Fruit fly (Drosophila melanogaster): ENCODE data around the gene CG2187.

Gene CG2187

dm6 chr3R:31706142-31706894 is 52.1 kb downstream of the CG2187 start:
- TF ChIP-seq sv (GFP tag; optimal IDR thresholded peaks at IDR 0.05), result no peak
- TF ChIP-seq CG9705 (GFP tag; optimal IDR thresholded peaks at IDR 0.05), result no peak
- no peak for TF ChIP-seq Rel (GFP tag; optimal IDR thresholded peaks at IDR 0.05)
- TF ChIP-seq Rel (tag; optimal IDR thresholded peaks at IDR 0.05), result no peak
- no peak for TF ChIP-seq HLH106 (tag; optimal IDR thresholded peaks at IDR 0.05)
- no peak for TF ChIP-seq Dif (GFP tag; optimal IDR thresholded peaks at IDR 0.05; ENCODE audit: partially characterized antibody)
- no peak for TF ChIP-seq Abd-B (GFP tag; optimal IDR thresholded peaks at IDR 0.05)
- no peak for TF ChIP-seq CrebA (GFP tag; optimal IDR thresholded peaks at IDR 0.05; ENCODE audit: borderline replicate concordance)
- TF ChIP-seq rgr (GFP tag; optimal IDR thresholded peaks at IDR 0.05), result no peak
- TF ChIP-seq h (GFP tag; optimal IDR thresholded peaks at IDR 0.05), result no peak
- TF ChIP-seq br (GFP tag; optimal IDR thresholded peaks at IDR 0.05), result no peak
- no peak for TF ChIP-seq CG32264 (GFP tag; optimal IDR thresholded peaks at IDR 0.05)
- TF ChIP-seq woc (GFP tag; optimal IDR thresholded peaks at IDR 0.05), result no peak
- no peak for TF ChIP-seq Vsx2 (GFP tag; optimal IDR thresholded peaks at IDR 0.05; ENCODE audit: partially characterized antibody)
- TF ChIP-seq Dfd (GFP tag; optimal IDR thresholded peaks at IDR 0.05), result no peak
- TF ChIP-seq fru (GFP tag; optimal IDR thresholded peaks at IDR 0.05), result no peak
